Fruit fly (Drosophila melanogaster): ENCODE results near the gene CG5122.

- TF ChIP-seq psq (optimal IDR thresholded peaks at IDR 0.05): no peak
- no peak for TF ChIP-seq EcR (GFP tag; optimal IDR thresholded peaks at IDR 0.05)
- no peak for TF ChIP-seq pan (optimal IDR thresholded peaks at IDR 0.05)
Observed at dm6 chr2L:13130291-13130690, at the start of gene CG5122.

All from whole organism.